Fruit fly (Drosophila melanogaster) whole organism, embryonic: ENCODE measurements around the gene Cyp18a1.

ENCODE experiments used
- Bgb ChIP-seq: fragments of 200-800 bp; sonication (Bioruptor generic); IDR thresholded peaks from 2 replicates; pipeline ENCODE4 v1.3.6; 2022; ENCODE audit warnings: missing biosample characterization, missing genetic modification characterization; ENCODE audit not compliant: partially characterized antibody
- CG11560 ChIP-seq: fragments of 200-800 bp; sonication (Bioruptor generic); IDR thresholded peaks from 3 replicates; pipeline ENCODE4 v1.3.6; 2022; ENCODE audit warnings: missing biosample characterization, missing genetic modification characterization
- CG14860 ChIP-seq: fragments of 200-800 bp; sonication (Bioruptor generic); IDR thresholded peaks from 3 replicates; pipeline ENCODE4 v1.3.6; 2022; ENCODE audit warnings: missing biosample characterization, missing genetic modification characterization; ENCODE audit not compliant: partially characterized antibody
- CG16863 ChIP-seq: fragments of 200-800 bp; sonication (Bioruptor generic); optimal IDR thresholded peaks from 3 replicates; lab custom pipeline; 2016; ENCODE audit warnings: missing biosample characterization, missing genetic modification characterization
- CG17186 ChIP-seq: fragments of 200-800 bp; sonication (Bioruptor generic); optimal IDR thresholded peaks from 3 replicates; lab custom pipeline; 2017; ENCODE audit warnings: missing biosample characterization, missing genetic modification reagents, missing genetic modification characterization
- CG17359 ChIP-seq: fragments of 200-800 bp; sonication (Bioruptor generic); optimal IDR thresholded peaks from 3 replicates; lab custom pipeline; 2018; ENCODE audit warnings: missing biosample characterization, mild to moderate bottlenecking, missing genetic modification characterization, moderate library complexity
- CG17568 ChIP-seq: fragments of 200-800 bp; sonication (Bioruptor generic); optimal IDR thresholded peaks from 2 replicates; lab custom pipeline; 2018; ENCODE audit warnings: missing biosample characterization, mild to moderate bottlenecking, missing genetic modification characterization, moderate library complexity
- CG18619 ChIP-seq: fragments of 200-800 bp; sonication (Bioruptor generic); optimal IDR thresholded peaks from 3 replicates; lab custom pipeline; 2017; ENCODE audit warnings: missing biosample characterization, mild to moderate bottlenecking, missing genetic modification characterization
- CG2202 ChIP-seq: fragments of 200-800 bp; sonication (Bioruptor generic); optimal IDR thresholded peaks from 2 replicates; lab custom pipeline; 2018; ENCODE audit warnings: missing biosample characterization, mild to moderate bottlenecking, missing genetic modification characterization
- CG3065 ChIP-seq: fragments of 200-800 bp; sonication (Bioruptor generic); optimal IDR thresholded peaks from 2 replicates; lab custom pipeline; 2016; ENCODE audit warnings: missing biosample characterization, missing genetic modification characterization
- CG34224 ChIP-seq: fragments of 200-800 bp; sonication (Bioruptor generic); IDR thresholded peaks from 3 replicates; pipeline ENCODE4 v1.3.6; 2022; ENCODE audit warnings: missing biosample characterization, missing genetic modification characterization; ENCODE audit not compliant: partially characterized antibody
- CG5953 ChIP-seq: fragments of 200-800 bp; sonication (Bioruptor generic); IDR thresholded peaks from 2 replicates; pipeline ENCODE4 v1.3.6; 2022; ENCODE audit warnings: missing biosample characterization, missing genetic modification characterization
- CG6175 ChIP-seq: fragments of 200-800 bp; sonication (Bioruptor generic); IDR thresholded peaks from 3 replicates; pipeline ENCODE4 v1.3.6; 2022; ENCODE audit warnings: missing biosample characterization, missing genetic modification characterization
- CG6765 ChIP-seq: fragments of 200-800 bp; sonication (Bioruptor generic); optimal IDR thresholded peaks from 3 replicates; lab custom pipeline; 2017; ENCODE audit warnings: missing biosample characterization, mild to moderate bottlenecking, missing genetic modification characterization
- Deaf1 ChIP-seq: fragments of 200-800 bp; optimal IDR thresholded peaks from 3 replicates; lab custom pipeline; 2019; ENCODE audit warnings: missing biosample characterization, mild to moderate bottlenecking, missing genetic modification characterization, moderate library complexity
- Doc2 ChIP-seq: fragments of 200-800 bp; sonication (Bioruptor generic); IDR thresholded peaks from 2 replicates; pipeline ENCODE4 v1.3.6; 2022; ENCODE audit warnings: missing biosample characterization, missing genetic modification characterization
- E2f2 ChIP-seq: fragments of 200-800 bp; sonication (Bioruptor generic); IDR thresholded peaks from 2 replicates; pipeline ENCODE4 v1.3.6; 2022; ENCODE audit warnings: missing biosample characterization, missing genetic modification characterization
- Fer3 ChIP-seq: fragments of 200-800 bp; sonication (Bioruptor generic); optimal IDR thresholded peaks from 2 replicates; lab custom pipeline; 2018; ENCODE audit warnings: missing biosample characterization, mild to moderate bottlenecking, missing genetic modification characterization, moderate library complexity
- Gug ChIP-seq: fragments of 200-800 bp; sonication (Bioruptor generic); IDR thresholded peaks from 4 replicates; pipeline ENCODE4 v1.3.6; 2022; ENCODE audit warnings: missing biosample characterization, missing genetic modification characterization
- HLH3B ChIP-seq: fragments of 200-800 bp; sonication (Bioruptor generic); IDR thresholded peaks from 2 replicates; pipeline ENCODE4 v1.3.6; 2022; ENCODE audit warnings: missing biosample characterization, missing genetic modification characterization
- Hand ChIP-seq: fragments of 200-800 bp; sonication (Bioruptor generic); optimal IDR thresholded peaks from 2 replicates; lab custom pipeline; 2017; ENCODE audit warnings: mild to moderate bottlenecking, missing biosample characterization, missing genetic modification reagents, missing genetic modification characterization
- Hey ChIP-seq: fragments of 200-800 bp; sonication (Bioruptor generic); optimal IDR thresholded peaks from 3 replicates; lab custom pipeline; 2018; ENCODE audit warnings: missing biosample characterization, mild to moderate bottlenecking, missing genetic modification characterization
- HmgD ChIP-seq: fragments of 200-800 bp; sonication (Bioruptor generic); optimal IDR thresholded peaks from 3 replicates; lab custom pipeline; 2016; ENCODE audit warnings: missing biosample characterization, missing genetic modification characterization
- Hr39 ChIP-seq: fragments of >200 bp; optimal IDR thresholded peaks from 2 replicates; lab custom pipeline; 2017
- MTF-1 ChIP-seq: fragments of 200-800 bp; sonication (Bioruptor generic); optimal IDR thresholded peaks from 2 replicates; lab custom pipeline; 2018; ENCODE audit warnings: missing biosample characterization, mild to moderate bottlenecking, missing genetic modification characterization, borderline replicate concordance
- Med ChIP-seq: fragments of 200-800 bp; sonication (Bioruptor generic); peaks from one replicate; lab custom pipeline; 2016; ENCODE audit warnings: missing biosample characterization, missing genetic modification characterization, mild to moderate bottlenecking, inconsistent platforms, moderate library complexity
- Meics ChIP-seq: fragments of 200-800 bp; sonication (Bioruptor generic); optimal IDR thresholded peaks from 2 replicates; lab custom pipeline; 2017; ENCODE audit warnings: missing biosample characterization, mild to moderate bottlenecking, missing genetic modification characterization
- NC2α ChIP-seq: fragments of 200-800 bp; sonication (Bioruptor generic); optimal IDR thresholded peaks from 2 replicates; lab custom pipeline; 2016; ENCODE audit warnings: missing biosample characterization, missing genetic modification characterization
- Pdp1 ChIP-seq, 2 experiments: fragments of 200-800 bp; sonication (Bioruptor generic); optimal IDR thresholded peaks; 3 replicates each; lab custom pipeline; 2016; ENCODE audit warnings: missing biosample characterization in 2 of 2, missing genetic modification characterization in 2 of 2, mild to moderate bottlenecking in 1 of 2, moderate library complexity in 1 of 2
- Spps ChIP-seq: fragments of 200-800 bp; sonication (Bioruptor generic); optimal IDR thresholded peaks from 2 replicates; lab custom pipeline; 2018; ENCODE audit warnings: missing biosample characterization, mild to moderate bottlenecking, missing genetic modification characterization
- Taf1 ChIP-seq: fragments of 200-800 bp; sonication (Bioruptor generic); IDR thresholded peaks from 2 replicates; pipeline ENCODE4 v1.3.6; 2022; ENCODE audit warnings: missing biosample characterization, missing genetic modification characterization
- ara ChIP-seq: fragments of 200-800 bp; sonication (Bioruptor generic); IDR thresholded peaks from 2 replicates; pipeline ENCODE4 v1.3.6; 2022; ENCODE audit warnings: missing biosample characterization, missing genetic modification characterization
- ash1 ChIP-seq: fragments of 200-800 bp; sonication (Bioruptor generic); optimal IDR thresholded peaks from 2 replicates; lab custom pipeline; 2018; ENCODE audit warnings: missing biosample characterization, mild to moderate bottlenecking, missing genetic modification characterization
- bbx ChIP-seq: fragments of 200-800 bp; sonication (Bioruptor generic); IDR thresholded peaks from 2 replicates; pipeline ENCODE4 v1.3.6; 2022; ENCODE audit warnings: missing biosample characterization, missing genetic modification characterization; ENCODE audit not compliant: partially characterized antibody
- bsh ChIP-seq, 2 experiments: fragments of 200-800 bp; sonication (Bioruptor generic); optimal IDR thresholded peaks; 2 replicates each; lab custom pipeline; 2017 to 2018; ENCODE audit warnings: mild to moderate bottlenecking in 2 of 2, missing biosample characterization in 2 of 2, missing genetic modification characterization in 2 of 2, moderate library complexity in 1 of 2
- caup ChIP-seq: fragments of 200-800 bp; sonication (Bioruptor generic); optimal IDR thresholded peaks from 3 replicates; lab custom pipeline; 2017; ENCODE audit warnings: missing biosample characterization, mild to moderate bottlenecking, missing genetic modification characterization, moderate library complexity; ENCODE audit not compliant: severe bottlenecking
- da ChIP-seq: fragments of 200-800 bp; sonication (Bioruptor generic); optimal IDR thresholded peaks from 2 replicates; lab custom pipeline; 2016; ENCODE audit warnings: missing biosample characterization, missing genetic modification characterization
- dmrt99B ChIP-seq: fragments of 200-800 bp; sonication (Bioruptor generic); optimal IDR thresholded peaks from 2 replicates; lab custom pipeline; 2018; ENCODE audit warnings: missing biosample characterization, mild to moderate bottlenecking, missing genetic modification characterization, moderate library complexity
- inv ChIP-seq: fragments of 200-800 bp; sonication (Bioruptor generic); IDR thresholded peaks from 2 replicates; pipeline ENCODE4 v1.3.6; 2022; ENCODE audit warnings: missing biosample characterization, missing genetic modification characterization; ENCODE audit not compliant: partially characterized antibody
- ken ChIP-seq: fragments of 200-800 bp; sonication (Bioruptor generic); IDR thresholded peaks from 3 replicates; pipeline ENCODE4 v1.3.6; 2022; ENCODE audit warnings: missing biosample characterization, missing genetic modification characterization
- lov ChIP-seq, 2 experiments: fragments of 200-800 bp in 1 of 2; fragments of >200 bp in 1 of 2; sonication (Bioruptor generic) in 1 of 2; IDR thresholded peaks in 1 of 2; optimal IDR thresholded peaks in 1 of 2; 2 replicates in 1 of 2; 3 replicates in 1 of 2; pipeline versions ENCODE4 v1.3.6 to Lab custom; 2017 to 2022; ENCODE audit warnings: missing biosample characterization in 1 of 2, missing genetic modification characterization in 1 of 2
- mirr ChIP-seq: fragments of 200-800 bp; sonication (Bioruptor generic); optimal IDR thresholded peaks from 3 replicates; lab custom pipeline; 2018; ENCODE audit warnings: missing biosample characterization, mild to moderate bottlenecking, missing genetic modification characterization
- odd ChIP-seq: fragments of 200-800 bp; sonication (Bioruptor generic); optimal IDR thresholded peaks from 2 replicates; lab custom pipeline; 2017; ENCODE audit warnings: missing biosample characterization, mild to moderate bottlenecking, missing genetic modification characterization
- pnt ChIP-seq: fragments of 200-800 bp; sonication (Bioruptor generic); optimal IDR thresholded peaks from 3 replicates; lab custom pipeline; 2016; ENCODE audit warnings: missing biosample characterization, missing genetic modification characterization
- row ChIP-seq: fragments of 200-800 bp; sonication (Bioruptor generic); IDR thresholded peaks from 3 replicates; pipeline ENCODE4 v1.3.6; 2022; ENCODE audit warnings: missing biosample characterization, missing genetic modification characterization
- sim ChIP-seq: fragments of 200-800 bp; sonication (Bioruptor generic); IDR thresholded peaks from 2 replicates; pipeline ENCODE4 v1.3.6; 2022; ENCODE audit warnings: missing biosample characterization, missing genetic modification characterization
- sr ChIP-seq: fragments of 200-800 bp; sonication (Bioruptor generic); IDR thresholded peaks from 3 replicates; pipeline ENCODE4 v1.3.6; 2022; ENCODE audit warnings: missing biosample characterization, missing genetic modification characterization
- z ChIP-seq: fragments of 200-800 bp; sonication (Bioruptor generic); IDR thresholded peaks from 3 replicates; pipeline ENCODE4 v1.3.6; 2022; ENCODE audit warnings: missing biosample characterization, missing genetic modification characterization
- zfh1 ChIP-seq: fragments of 200-800 bp; sonication (Bioruptor generic); IDR thresholded peaks from 3 replicates; pipeline ENCODE4 v1.3.6; 2022; ENCODE audit warnings: missing biosample characterization, missing genetic modification characterization

The Cyp18a1 gene

dm6 chrX:18669811-18670477 lies 22.9 kb downstream of the Cyp18a1 start (continued):
- TF ChIP-seq Hand (GFP tag; lab: Kevin White, UChicago) (no peak), CG6765 (GFP tag; lab: Kevin White, UChicago) (no peak), Taf1 (GFP tag; lab: Robert Waterston, UW) (no peak), CG17186 (no peak), Gug (no peak), bsh (GFP tag; optimal IDR thresholded peaks at IDR 0.05; lab: Kevin White, UChicago) (peak in 1 of 2 experiments; percentile 35), Hr39 (lab: Kevin White, UChicago) (no peak), mirr (no peak), inv (GFP tag; lab: Robert Waterston, UW) (no peak), da (GFP tag; lab: Kevin White, UChicago) (no peak), Hey (tag; lab: Kevin White, UChicago) (no peak), bbx (GFP tag; lab: Robert Waterston, UW) (no peak), CG11560 (tag; lab: Robert Waterston, UW) (no peak), E2f2 (GFP tag; lab: Robert Waterston, UW) (no peak), Pdp1 (GFP tag; optimal IDR thresholded peaks at IDR 0.05; lab: Kevin White, UChicago) (no peak), row (GFP tag; lab: Robert Waterston, UW) (peak; percentile 74), CG17568 (no peak), odd (GFP tag; lab: Kevin White, UChicago) (no peak), zfh1 (GFP tag; lab: Robert Waterston, UW) (peak; percentile 39; the same call in 1 of the 3 replicates), Deaf1 (tag; lab: Kevin White, UChicago) (no peak), z (GFP tag; lab: Robert Waterston, UW) (no peak), NC2α (no peak), MTF-1 (GFP tag; lab: Kevin White, UChicago) (no peak), dmrt99B (tag; lab: Kevin White, UChicago) (peak; percentile 68), sr (GFP tag; lab: Robert Waterston, UW) (no peak), ash1 (no peak), CG6175 (GFP tag; lab: Robert Waterston, UW) (no peak), HLH3B (GFP tag; lab: Robert Waterston, UW) (no peak), CG17359 (tag; lab: Kevin White, UChicago) (no peak), pnt (GFP tag; lab: Kevin White, UChicago) (no peak), lov (optimal IDR thresholded peaks at IDR 0.05; lab: Kevin White, UChicago) (no peak), lov (GFP tag; IDR thresholded peaks at IDR 0.05; lab: Robert Waterston, UW) (no peak), sim (0 out of 2 replicates have a peak, but pooled peaks have one; percentile 21), caup (GFP tag; lab: Kevin White, UChicago) (no peak), Meics (no peak), Bgb (GFP tag; lab: Robert Waterston, UW) (no peak), CG2202 (no peak), Doc2 (GFP tag; lab: Robert Waterston, UW) (no peak), Fer3 (tag; lab: Kevin White, UChicago) (no peak), CG14860 (GFP tag; lab: Robert Waterston, UW) (no peak), ken (GFP tag; lab: Robert Waterston, UW) (no peak), Med (GFP tag; lab: Kevin White, UChicago) (peak; percentile 32), CG5953 (GFP tag; lab: Robert Waterston, UW) (peak; percentile 8; the same call in 1 of the 2 replicates), Spps (tag; lab: Kevin White, UChicago) (no peak), HmgD (GFP tag; lab: Kevin White, UChicago) (no peak), CG34224 (GFP tag; lab: Robert Waterston, UW) (no peak), CG16863 (GFP tag; lab: Kevin White, UChicago) (no peak), CG18619 (GFP tag; lab: Kevin White, UChicago) (no peak), ara (0 out of 2 replicates have a peak, but pooled peaks have one; percentile 36), CG3065 (GFP tag; lab: Kevin White, UChicago) (no peak)
